Fruit fly (Drosophila melanogaster) whole organism, prepupa: ENCODE results near the gene MFS10.

Experiments
- Blimp-1 ChIP-seq: fragments of 200-800 bp; sonication (Bioruptor generic); optimal IDR thresholded peaks from 3 replicates; lab custom pipeline; 2017; ENCODE audit warnings: missing biosample characterization, missing genetic modification characterization, mild to moderate bottlenecking, moderate library complexity, missing genetic modification reagents
- CG10631 ChIP-seq: fragments of 200-800 bp; sonication (Bioruptor generic); optimal IDR thresholded peaks from 2 replicates; lab custom pipeline; 2016; ENCODE audit warnings: missing biosample characterization, missing genetic modification characterization
- CG10669 ChIP-seq: fragments of 200-800 bp; sonication (Bioruptor generic); optimal IDR thresholded peaks from 3 replicates; lab custom pipeline; 2018; ENCODE audit warnings: missing biosample characterization, mild to moderate bottlenecking, missing genetic modification characterization, moderate library complexity
- CG11294 ChIP-seq: fragments of 200-800 bp; sonication (Bioruptor generic); IDR thresholded peaks from 2 replicates; pipeline ENCODE4 v1.3.6; 2022; ENCODE audit warnings: missing biosample characterization, missing genetic modification characterization
- CG15336 ChIP-seq: fragments of 200-800 bp; sonication (Bioruptor generic); IDR thresholded peaks from 2 replicates; pipeline ENCODE4 v1.3.6; 2022; ENCODE audit warnings: missing biosample characterization, missing genetic modification characterization
- CG1621 ChIP-seq: fragments of 200-800 bp; sonication (Bioruptor generic); optimal IDR thresholded peaks from 3 replicates; lab custom pipeline; 2018; ENCODE audit warnings: missing biosample characterization, mild to moderate bottlenecking, missing genetic modification characterization
- CG31627 ChIP-seq: fragments of 200-800 bp; sonication (Bioruptor generic); optimal IDR thresholded peaks from 3 replicates; lab custom pipeline; 2016; ENCODE audit warnings: missing biosample characterization, missing genetic modification characterization
- CG32006 ChIP-seq: fragments of 200-800 bp; sonication (Bioruptor generic); optimal IDR thresholded peaks from 3 replicates; lab custom pipeline; 2017; ENCODE audit warnings: missing biosample characterization, mild to moderate bottlenecking, missing genetic modification characterization
- CG34406 ChIP-seq: fragments of 200-800 bp; sonication (Bioruptor generic); optimal IDR thresholded peaks from 3 replicates; lab custom pipeline; 2016; ENCODE audit warnings: missing biosample characterization, missing genetic modification characterization
- CG3919 ChIP-seq: fragments of 200-800 bp; sonication (Bioruptor generic); optimal IDR thresholded peaks from 3 replicates; lab custom pipeline; 2016; ENCODE audit warnings: missing biosample characterization, missing genetic modification characterization
- CG4318 ChIP-seq: fragments of 200-800 bp; sonication (Bioruptor generic); optimal IDR thresholded peaks from 3 replicates; lab custom pipeline; 2017; ENCODE audit warnings: missing biosample characterization, mild to moderate bottlenecking, missing genetic modification characterization
- CG6163 ChIP-seq: fragments of 200-800 bp; sonication (Bioruptor generic); IDR thresholded peaks from 3 replicates; pipeline ENCODE4 v1.3.6; 2022; ENCODE audit warnings: missing biosample characterization, missing genetic modification characterization
- CG6276 ChIP-seq: fragments of 200-800 bp; sonication (Bioruptor generic); optimal IDR thresholded peaks from 2 replicates; lab custom pipeline; 2017; ENCODE audit warnings: missing biosample characterization, mild to moderate bottlenecking, missing genetic modification characterization
- CG6792 ChIP-seq: fragments of 200-800 bp; sonication (Bioruptor generic); optimal IDR thresholded peaks from 3 replicates; lab custom pipeline; 2016; ENCODE audit warnings: missing biosample characterization, missing genetic modification characterization
- CG6808 ChIP-seq: fragments of 200-800 bp; sonication (Bioruptor generic); optimal IDR thresholded peaks from 3 replicates; lab custom pipeline; 2017; ENCODE audit warnings: missing biosample characterization, missing genetic modification characterization, mild to moderate bottlenecking, moderate library complexity, missing genetic modification reagents
- CG6854 ChIP-seq: fragments of 200-800 bp; sonication (Bioruptor generic); optimal IDR thresholded peaks from 2 replicates; lab custom pipeline; 2017; ENCODE audit warnings: missing biosample characterization, mild to moderate bottlenecking, missing genetic modification characterization
- CG7368 ChIP-seq: fragments of 200-800 bp; sonication (Bioruptor generic); optimal IDR thresholded peaks from 3 replicates; lab custom pipeline; 2016; ENCODE audit warnings: missing biosample characterization, missing genetic modification characterization
- CG8119 ChIP-seq: fragments of 200-800 bp; sonication (Bioruptor generic); IDR thresholded peaks from 3 replicates; pipeline ENCODE4 v1.3.6; 2022; ENCODE audit warnings: missing biosample characterization, missing genetic modification characterization
- CG8319 ChIP-seq: fragments of 200-800 bp; sonication (Bioruptor generic); optimal IDR thresholded peaks from 3 replicates; lab custom pipeline; 2016; ENCODE audit warnings: missing biosample characterization, missing genetic modification characterization
- CG8632 ChIP-seq: fragments of 200-800 bp; sonication (Bioruptor generic); optimal IDR thresholded peaks from 3 replicates; lab custom pipeline; 2016; ENCODE audit warnings: missing biosample characterization, missing genetic modification characterization
- CG9139 ChIP-seq: fragments of 200-800 bp; sonication (Bioruptor generic); optimal IDR thresholded peaks from 3 replicates; lab custom pipeline; 2017; ENCODE audit warnings: missing biosample characterization, mild to moderate bottlenecking, missing genetic modification characterization
- Eip75B ChIP-seq: fragments of 200-800 bp; sonication (Bioruptor generic); optimal IDR thresholded peaks from 3 replicates; lab custom pipeline; 2016; ENCODE audit warnings: missing biosample characterization, missing genetic modification characterization
- Eip78C ChIP-seq: fragments of 200-800 bp; sonication (Bioruptor generic); peaks from one replicate; lab custom pipeline; 2016; ENCODE audit warnings: missing biosample characterization, missing genetic modification characterization
- Eip93F ChIP-seq: fragments of 200-800 bp; sonication (Bioruptor generic); optimal IDR thresholded peaks from 2 replicates; lab custom pipeline; 2016; ENCODE audit warnings: missing biosample characterization, mild to moderate bottlenecking, missing genetic modification characterization
- Ets21C ChIP-seq: fragments of 200-800 bp; sonication (Bioruptor generic); optimal IDR thresholded peaks from 3 replicates; lab custom pipeline; 2016; ENCODE audit warnings: missing biosample characterization, missing genetic modification characterization
- Ets96B ChIP-seq: fragments of 200-800 bp; optimal IDR thresholded peaks from 2 replicates; lab custom pipeline; 2019; ENCODE audit warnings: missing biosample characterization, mild to moderate bottlenecking, missing genetic modification characterization, moderate library complexity
- Gug ChIP-seq: fragments of 200-800 bp; sonication (Bioruptor generic); IDR thresholded peaks from 2 replicates; pipeline ENCODE4 v1.3.6; 2022; ENCODE audit warnings: missing biosample characterization, missing genetic modification characterization
- Hr38 ChIP-seq: sonication (Bioruptor generic); optimal IDR thresholded peaks from 2 replicates; lab custom pipeline; 2016; ENCODE audit warnings: missing biosample characterization, missing genetic modification characterization
- Hr39 ChIP-seq: fragments of 200-800 bp; sonication (Bioruptor generic); optimal IDR thresholded peaks from 2 replicates; lab custom pipeline; 2016; ENCODE audit warnings: missing biosample characterization, missing genetic modification characterization
- Hr4 ChIP-seq: fragments of 200-800 bp; sonication (Bioruptor generic); optimal IDR thresholded peaks from 3 replicates; lab custom pipeline; 2016; ENCODE audit warnings: missing biosample characterization, missing genetic modification characterization
- Lpt ChIP-seq: fragments of 200-800 bp; sonication (Bioruptor generic); optimal IDR thresholded peaks from 3 replicates; lab custom pipeline; 2016; ENCODE audit warnings: missing biosample characterization, missing genetic modification characterization
- Met ChIP-seq: fragments of 200-800 bp; sonication (Bioruptor generic); optimal IDR thresholded peaks from 3 replicates; lab custom pipeline; 2016; ENCODE audit warnings: missing biosample characterization, missing genetic modification characterization
- OdsH ChIP-seq: fragments of 200-800 bp; sonication (Bioruptor generic); optimal IDR thresholded peaks from 3 replicates; lab custom pipeline; 2016; ENCODE audit warnings: missing biosample characterization, missing genetic modification characterization
- Smox ChIP-seq: fragments of 200-800 bp; sonication (Bioruptor generic); optimal IDR thresholded peaks from 3 replicates; lab custom pipeline; 2016; ENCODE audit warnings: missing biosample characterization, missing genetic modification characterization
- Sox102F ChIP-seq: fragments of 200-800 bp; sonication (Bioruptor generic); optimal IDR thresholded peaks from 2 replicates; lab custom pipeline; 2016; ENCODE audit warnings: missing biosample characterization, mild to moderate bottlenecking, missing genetic modification characterization
- Sox14 ChIP-seq: fragments of 200-800 bp; sonication (Bioruptor generic); optimal IDR thresholded peaks from 3 replicates; lab custom pipeline; 2016; ENCODE audit warnings: missing biosample characterization, missing genetic modification characterization
- Sox15 ChIP-seq: fragments of 200-800 bp; sonication (Bioruptor generic); optimal IDR thresholded peaks from 3 replicates; lab custom pipeline; 2016; ENCODE audit warnings: missing biosample characterization, missing genetic modification characterization
- achi ChIP-seq: fragments of 200-800 bp; sonication (Bioruptor generic); optimal IDR thresholded peaks from 3 replicates; lab custom pipeline; 2016; ENCODE audit warnings: missing biosample characterization, missing genetic modification characterization
- acj6 ChIP-seq: fragments of 200-800 bp; sonication (Bioruptor generic); optimal IDR thresholded peaks from 3 replicates; lab custom pipeline; 2016; ENCODE audit warnings: missing biosample characterization, missing genetic modification characterization
- cyc ChIP-seq: fragments of 200-800 bp; sonication (Bioruptor generic); optimal IDR thresholded peaks from 3 replicates; lab custom pipeline; 2016; ENCODE audit warnings: missing biosample characterization, missing genetic modification characterization
- dac ChIP-seq: fragments of 200-800 bp; sonication (Bioruptor generic); optimal IDR thresholded peaks from 2 replicates; lab custom pipeline; 2017; ENCODE audit warnings: missing biosample characterization, mild to moderate bottlenecking, missing genetic modification characterization
- eg ChIP-seq: fragments of 200-800 bp; sonication (Bioruptor generic); IDR thresholded peaks from 3 replicates; pipeline ENCODE4 v1.3.6; 2022; ENCODE audit warnings: missing biosample characterization, missing genetic modification characterization
- esn ChIP-seq: fragments of 200-800 bp; sonication (Bioruptor generic); optimal IDR thresholded peaks from 2 replicates; lab custom pipeline; 2016; ENCODE audit warnings: missing biosample characterization, mild to moderate bottlenecking, missing genetic modification characterization, moderate library complexity
- fd85E ChIP-seq: fragments of 200-800 bp; sonication (Bioruptor generic); optimal IDR thresholded peaks from 3 replicates; lab custom pipeline; 2016; ENCODE audit warnings: missing biosample characterization, missing genetic modification characterization
- lz ChIP-seq: fragments of 200-800 bp; sonication (Bioruptor generic); optimal IDR thresholded peaks from 3 replicates; lab custom pipeline; 2016; ENCODE audit warnings: missing biosample characterization, missing genetic modification characterization
- net ChIP-seq: fragments of 200-800 bp; sonication (Bioruptor generic); optimal IDR thresholded peaks from 3 replicates; lab custom pipeline; 2016; ENCODE audit warnings: missing biosample characterization, missing genetic modification characterization
- pdm3 ChIP-seq: fragments of 200-800 bp; sonication (Bioruptor generic); optimal IDR thresholded peaks from 3 replicates; lab custom pipeline; 2016; ENCODE audit warnings: missing biosample characterization, missing genetic modification characterization
- salr ChIP-seq, 2 experiments: fragments of 200-800 bp; sonication (Bioruptor generic); optimal IDR thresholded peaks; 3 replicates each; lab custom pipeline; 2016 to 2018; ENCODE audit warnings: missing biosample characterization in 2 of 2, missing genetic modification characterization in 2 of 2, mild to moderate bottlenecking in 1 of 2
- spab ChIP-seq: fragments of 200-800 bp; sonication (Bioruptor generic); optimal IDR thresholded peaks from 2 replicates; lab custom pipeline; 2017; ENCODE audit warnings: missing biosample characterization, mild to moderate bottlenecking, missing genetic modification characterization, missing genetic modification reagents
- ss ChIP-seq, 2 experiments: fragments of 200-800 bp; sonication (Bioruptor generic); optimal IDR thresholded peaks; 2 replicates in 1 of 2; 3 replicates in 1 of 2; lab custom pipeline; 2017 to 2018; ENCODE audit warnings: mild to moderate bottlenecking in 2 of 2, missing biosample characterization in 2 of 2, missing genetic modification characterization in 2 of 2, moderate library complexity in 1 of 2
- svp ChIP-seq: fragments of 200-800 bp; sonication (Bioruptor generic); peaks from one replicate; lab custom pipeline; 2016; ENCODE audit warnings: missing biosample characterization, missing genetic modification characterization
- topi ChIP-seq: fragments of 200-800 bp; sonication (Bioruptor generic); optimal IDR thresholded peaks from 3 replicates; lab custom pipeline; 2016; ENCODE audit warnings: missing biosample characterization, missing genetic modification characterization
- vri ChIP-seq: fragments of 200-800 bp; sonication (Bioruptor generic); optimal IDR thresholded peaks from 3 replicates; lab custom pipeline; 2016; ENCODE audit warnings: missing biosample characterization, mild to moderate bottlenecking, missing genetic modification characterization

MFS10 gene

DNA sequence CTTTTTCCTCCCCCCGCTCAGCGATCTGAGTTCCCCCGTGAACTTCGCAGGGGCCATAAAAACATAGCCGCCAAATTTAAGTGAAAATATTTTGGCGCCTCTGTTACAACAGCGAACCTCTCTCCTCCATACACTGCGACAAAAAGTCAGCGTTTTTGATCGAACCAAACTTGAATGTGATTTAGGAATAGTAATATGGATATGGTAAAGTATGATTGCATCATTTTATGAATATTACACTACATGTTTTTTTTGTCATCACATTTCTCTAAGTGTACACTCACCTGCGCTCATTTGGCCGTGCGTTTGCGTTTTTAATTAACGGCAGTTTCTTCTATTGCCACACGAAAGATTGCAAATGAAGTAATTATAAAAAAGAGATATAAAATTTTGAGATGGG is 6.9 kb downstream of the MFS10 start:
- TF ChIP-seq topi (GFP tag; lab: Kevin White, UChicago) (peak; percentile 60), CG7368 (peak; percentile 61), dac (GFP tag; lab: Kevin White, UChicago) (peak; percentile 47), Sox14 (GFP tag; lab: Kevin White, UChicago) (peak; percentile 35), svp (peak; percentile 83), CG6808 (GFP tag; lab: Kevin White, UChicago) (no peak), CG1621 (tag; lab: Kevin White, UChicago) (no peak), CG6276 (GFP tag; lab: Kevin White, UChicago) (peak; percentile 67), CG6792 (GFP tag; lab: Kevin White, UChicago) (peak; percentile 41), cyc (GFP tag; lab: Kevin White, UChicago) (peak; percentile 53), CG9139 (GFP tag; lab: Kevin White, UChicago) (no peak), Eip75B (GFP tag; lab: Kevin White, UChicago) (peak; percentile 30), Hr38 (GFP tag; lab: Kevin White, UChicago) (no peak), CG32006 (peak; percentile 71), eg (GFP tag; lab: Robert Waterston, UW) (peak; percentile 80), OdsH (GFP tag; lab: Kevin White, UChicago) (peak; percentile 66), Met (GFP tag; lab: Kevin White, UChicago) (peak; percentile 56), Ets96B (tag; lab: Kevin White, UChicago) (no peak), Lpt (GFP tag; lab: Kevin White, UChicago) (peak; percentile 27), CG11294 (GFP tag; lab: Robert Waterston, UW) (no peak), CG6163 (peak; percentile 73), achi (GFP tag; lab: Kevin White, UChicago) (peak; percentile 56), Eip78C (GFP tag; lab: Kevin White, UChicago) (peak; percentile 86), pdm3 (GFP tag; lab: Kevin White, UChicago) (peak; percentile 62), CG4318 (peak; percentile 48), Smox (GFP tag; lab: Kevin White, UChicago) (peak; percentile 34), CG10669 (GFP tag; lab: Kevin White, UChicago) (peak; percentile 25), acj6 (peak; percentile 47), spab (GFP tag; lab: Kevin White, UChicago) (no peak), fd85E (GFP tag; lab: Kevin White, UChicago) (no peak), CG15336 (GFP tag; lab: Robert Waterston, UW) (peak; percentile 77), CG34406 (GFP tag; lab: Kevin White, UChicago) (peak; percentile 65), CG8319 (GFP tag; lab: Kevin White, UChicago) (peak; percentile 43), Hr4 (GFP tag; lab: Kevin White, UChicago) (peak; percentile 77), net (GFP tag; lab: Kevin White, UChicago) (peak; percentile 65), CG8119 (GFP tag; lab: Robert Waterston, UW) (peak; percentile 73), CG3919 (peak; percentile 72), Ets21C (peak; percentile 29), CG10631 (GFP tag; lab: Kevin White, UChicago) (no peak), vri (no peak), esn (GFP tag; lab: Kevin White, UChicago) (peak; percentile 56), Sox102F (peak; percentile 36), ss (GFP tag; optimal IDR thresholded peaks at IDR 0.05; lab: Kevin White, UChicago) (no peak), Blimp-1 (no peak), Eip93F (GFP tag; lab: Kevin White, UChicago) (no peak), salr (GFP tag; optimal IDR thresholded peaks at IDR 0.05; lab: Kevin White, UChicago) (peak in 1 of 2 experiments; percentile 25), CG8632 (GFP tag; lab: Kevin White, UChicago) (peak; percentile 50), Gug (GFP tag; lab: Robert Waterston, UW) (no peak; the same call in 1 of the 2 replicates), Hr39 (GFP tag; lab: Kevin White, UChicago) (peak; percentile 59), lz (GFP tag; lab: Kevin White, UChicago) (peak; percentile 53), Sox15 (GFP tag; lab: Kevin White, UChicago) (peak; percentile 35), CG31627 (peak; percentile 55), CG6854 (GFP tag; lab: Kevin White, UChicago) (no peak)
